Worm (Caenorhabditis elegans): ENCODE data around the gene ZK792.7.

DNA sequence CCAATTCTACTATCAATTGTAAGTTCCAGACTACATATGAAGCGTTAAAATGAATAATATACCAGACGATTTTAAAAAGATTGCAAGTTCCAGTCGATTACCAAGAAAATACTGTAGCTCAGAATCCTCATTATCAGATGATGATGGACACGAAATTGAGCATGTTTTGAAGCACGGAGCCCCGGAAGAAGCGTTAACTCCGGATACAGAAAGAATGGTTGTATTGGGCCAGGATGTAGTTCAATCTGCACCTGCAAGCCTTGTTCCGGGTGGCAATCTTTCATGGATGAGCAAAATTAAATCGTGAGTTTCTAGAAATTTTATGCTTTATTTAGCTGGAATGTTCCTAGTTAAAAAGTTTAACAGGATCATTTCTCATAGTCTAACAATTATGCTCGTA is 26.2 kb upstream of the ZK792.7 start, which contains the start of gene atg-4.2:
- TF ChIP-seq mdl-1 (tag; optimal IDR thresholded peaks at IDR 0.05): no peak
- TF ChIP-seq elt-3 (tag; optimal IDR thresholded peaks at IDR 0.05): no peak
- no peak for TF ChIP-seq unc-62 (GFP tag; optimal IDR thresholded peaks at IDR 0.05)
